Worm (Caenorhabditis elegans) whole organism, midembryonic: Measurements from ENCODE around the gene bec-1.

Experiments used
- T22C8.4 ChIP-seq: fragments of 200-800 bp; sonication (Bioruptor generic); IDR thresholded peaks from 2 replicates; pipeline ENCODE4 v1.3.6; 2022; ENCODE audit warnings: missing genetic modification characterization, missing compliant biosample characterization
- cog-1 ChIP-seq: sonication (generic microtip); optimal IDR thresholded peaks from 2 replicates; lab custom pipeline; 2016; ENCODE audit warnings: missing genetic modification characterization, missing compliant biosample characterization
- flt-1 ChIP-seq: fragments of 200-800 bp; sonication (Bioruptor generic); IDR thresholded peaks from 2 replicates; pipeline ENCODE4 v1.3.6; 2022; ENCODE audit warnings: missing genetic modification characterization, missing compliant biosample characterization
- klf-2 ChIP-seq: fragments of 200-800 bp; sonication (Bioruptor generic); conservative IDR thresholded peaks from 2 replicates; pipeline ENCODE4 v1.3.6; 2022; ENCODE audit warnings: missing genetic modification reagents, missing genetic modification characterization, missing compliant biosample characterization
- med-1 ChIP-seq: sonication (generic microtip); optimal IDR thresholded peaks from 2 replicates; lab custom pipeline; 2017; ENCODE audit warnings: missing genetic modification characterization, mild to moderate bottlenecking, missing compliant biosample characterization, antibody characterized with exemption, missing genetic modification reagents; ENCODE audit not compliant: insufficient read depth
- ref-1 ChIP-seq: fragments of 200-800 bp; sonication (Bioruptor generic); conservative IDR thresholded peaks from 2 replicates; pipeline ENCODE4 v1.3.6; 2022; ENCODE audit warnings: missing genetic modification reagents, missing genetic modification characterization, missing compliant biosample characterization
- tab-1 ChIP-seq: fragments of 200-800 bp; sonication (Bioruptor generic); IDR thresholded peaks from 2 replicates; pipeline ENCODE4 v1.3.6; 2022; ENCODE audit warnings: missing genetic modification characterization, missing compliant biosample characterization
- ztf-23 ChIP-seq: fragments of 200-800 bp; sonication (Bioruptor generic); IDR thresholded peaks from 2 replicates; pipeline ENCODE4 v1.3.6; 2022; ENCODE audit warnings: missing genetic modification reagents, missing genetic modification characterization, missing compliant biosample characterization
- ztf-29 ChIP-seq: fragments of 200-800 bp; sonication (Bioruptor generic); IDR thresholded peaks from 2 replicates; pipeline ENCODE4 v1.3.6; 2022; ENCODE audit warnings: missing genetic modification reagents, missing genetic modification characterization, missing compliant biosample characterization

Gene bec-1

ce11 chrIV:5652811-5653483 is 11.3 kb downstream of the bec-1 start:
- TF ChIP-seq cog-1 (tag; lab: Kevin White, UChicago): no peak
- TF ChIP-seq med-1 (GFP tag; lab: Kevin White, UChicago): no peak
- no peak for TF ChIP-seq ztf-29 (GFP tag; lab: Robert Waterston, UW)
- no peak for TF ChIP-seq ztf-23 (GFP tag; lab: Robert Waterston, UW)
- TF ChIP-seq tab-1 (GFP tag; lab: Robert Waterston, UW): no peak
- no peak for TF ChIP-seq T22C8.4 (GFP tag; lab: Robert Waterston, UW)
- no peak for TF ChIP-seq flt-1 (GFP tag; lab: Robert Waterston, UW)
- no peak for TF ChIP-seq klf-2 (GFP tag; lab: Robert Waterston, UW)

- TF ChIP-seq tab-1 (GFP tag; lab: Robert Waterston, UW) (no peak), cog-1 (tag; lab: Kevin White, UChicago) (no peak)
Measured at ce11 chrIV:5650761-5651332, 13.4 kb downstream of the bec-1 start.

DNA sequence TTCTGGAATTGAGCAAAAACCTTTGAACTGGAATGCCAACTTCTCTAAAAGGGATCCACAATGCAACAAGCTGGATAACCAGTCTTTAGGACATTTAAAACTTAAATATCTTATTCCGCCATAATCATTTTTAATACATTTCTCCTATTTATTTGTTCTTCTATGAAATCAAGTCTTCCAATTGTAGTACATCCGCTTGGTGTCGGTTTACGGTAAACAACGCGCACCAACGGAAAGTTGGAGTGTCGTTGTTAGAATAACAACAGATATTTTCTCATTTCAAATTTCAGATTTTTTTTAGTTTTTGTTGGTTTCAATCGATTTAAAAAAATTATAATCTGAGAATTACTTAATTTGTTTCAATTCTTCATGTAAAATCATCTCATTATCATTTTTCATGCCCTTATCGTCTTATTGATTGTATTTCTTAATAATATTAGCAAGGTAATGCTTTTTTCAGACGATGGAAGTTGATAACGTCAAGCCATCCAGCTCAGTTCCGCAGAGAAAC is 15.1 kb downstream of the bec-1 start, which contains the start of gene csn-5:
TSS of gene csn-5 (plus strand) at position 461 of the 511 bp plus-strand sequence.
- TF ChIP-seq med-1 (GFP tag; lab: Kevin White, UChicago) (no peak), ztf-29 (GFP tag; lab: Robert Waterston, UW) (no peak), cog-1 (tag; lab: Kevin White, UChicago) (no peak), ztf-23 (GFP tag; lab: Robert Waterston, UW) (no peak), T22C8.4 (GFP tag; lab: Robert Waterston, UW) (no peak), tab-1 (GFP tag; lab: Robert Waterston, UW) (no peak), flt-1 (GFP tag; lab: Robert Waterston, UW) (no peak), klf-2 (GFP tag; lab: Robert Waterston, UW) (no peak), ref-1 (GFP tag; lab: Robert Waterston, UW) (no peak)

- TF ChIP-seq ztf-23 (GFP tag; lab: Robert Waterston, UW) (no peak), tab-1 (GFP tag; lab: Robert Waterston, UW) (no peak), T22C8.4 (GFP tag; lab: Robert Waterston, UW) (no peak), cog-1 (tag; lab: Kevin White, UChicago) (no peak), med-1 (GFP tag; lab: Kevin White, UChicago) (no peak), ztf-29 (GFP tag; lab: Robert Waterston, UW) (no peak), flt-1 (GFP tag; lab: Robert Waterston, UW) (no peak), ref-1 (GFP tag; lab: Robert Waterston, UW) (no peak), klf-2 (GFP tag; lab: Robert Waterston, UW) (no peak)
Measured at ce11 chrIV:5645514-5646052, 18.6 kb downstream of the bec-1 start, which contains the start of the genes srd-8 and B0547.2. Gene srd-8 (minus strand): TSS chrIV:5645614. Gene B0547.2 (plus strand): TSS chrIV:5646002.

DNA sequence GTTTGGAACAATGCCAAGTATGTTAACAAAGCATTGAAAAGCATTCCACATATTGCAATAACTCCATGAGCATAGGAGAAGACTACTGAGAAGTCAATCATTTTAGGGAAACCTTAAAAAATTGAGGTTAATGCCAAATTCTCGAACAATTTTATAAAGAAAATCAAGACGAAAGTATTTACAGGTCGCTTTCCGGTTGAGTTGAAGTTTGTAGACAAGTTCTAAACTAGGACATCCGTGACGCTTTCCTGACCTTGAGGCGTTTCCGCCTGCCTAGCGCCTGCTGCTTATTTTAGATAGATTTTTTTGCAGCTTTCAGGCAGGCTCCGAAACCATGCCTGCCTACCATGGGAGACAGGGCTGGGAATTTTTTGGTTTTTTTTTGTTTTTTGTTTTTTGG is 28.7 kb downstream of the bec-1 start, which contains the start of gene srd-13:
TSS of gene srd-13 (minus strand) at position 101 of the 400 bp plus-strand sequence.
- TF ChIP-seq ztf-23 (GFP tag; lab: Robert Waterston, UW) (no peak), klf-2 (GFP tag; lab: Robert Waterston, UW) (no peak)

ce11 chrIV:5632536-5632935 is 31.7 kb downstream of the bec-1 start:
- TF ChIP-seq ztf-23 (GFP tag; lab: Robert Waterston, UW) (no peak), klf-2 (GFP tag; lab: Robert Waterston, UW) (no peak), ztf-29 (GFP tag; lab: Robert Waterston, UW) (no peak), tab-1 (GFP tag; lab: Robert Waterston, UW) (no peak), T22C8.4 (GFP tag; lab: Robert Waterston, UW) (no peak), cog-1 (tag; lab: Kevin White, UChicago) (no peak)

ce11 chrIV:5631628-5632027 is 32.6 kb downstream of the bec-1 start, which contains the start of gene ttbk-8.2:
Gene ttbk-8.2 (plus strand): TSS chrIV:5631928.
- no peak for TF ChIP-seq ztf-29 (GFP tag; lab: Robert Waterston, UW)
- TF ChIP-seq ztf-23 (GFP tag; lab: Robert Waterston, UW): no peak
- TF ChIP-seq med-1 (GFP tag; lab: Kevin White, UChicago): no peak
- TF ChIP-seq tab-1 (GFP tag; lab: Robert Waterston, UW): no peak
- no peak for TF ChIP-seq flt-1 (GFP tag; lab: Robert Waterston, UW)
- TF ChIP-seq cog-1 (tag; lab: Kevin White, UChicago): no peak
- TF ChIP-seq klf-2 (GFP tag; lab: Robert Waterston, UW): no peak
- TF ChIP-seq ref-1 (GFP tag; lab: Robert Waterston, UW): no peak
- TF ChIP-seq T22C8.4 (GFP tag; lab: Robert Waterston, UW): no peak

- TF ChIP-seq flt-1 (GFP tag; lab: Robert Waterston, UW): no peak
- TF ChIP-seq ztf-23 (GFP tag; lab: Robert Waterston, UW): no peak
- no peak for TF ChIP-seq T22C8.4 (GFP tag; lab: Robert Waterston, UW)
- TF ChIP-seq ztf-29 (GFP tag; lab: Robert Waterston, UW): no peak
- TF ChIP-seq tab-1 (GFP tag; lab: Robert Waterston, UW): no peak
- no peak for TF ChIP-seq med-1 (GFP tag; lab: Kevin White, UChicago)
- TF ChIP-seq cog-1 (tag; lab: Kevin White, UChicago): no peak
- no peak for TF ChIP-seq klf-2 (GFP tag; lab: Robert Waterston, UW)
Measured at ce11 chrIV:5630156-5630555, 34.1 kb downstream of the bec-1 start, which contains the start of gene srd-12. Gene srd-12 (minus strand): TSS chrIV:5630256.
